Worm (Caenorhabditis elegans) whole organism, early embryonic: ENCODE results near the gene K09B3.1.

Experiments
- aly-1 ChIP-seq: sonication (generic microtip); optimal IDR thresholded peaks from 2 replicates; lab custom pipeline; 2016; ENCODE audit warnings: missing genetic modification characterization, missing compliant biosample characterization
- ama-1 ChIP-seq: fragments of 150-350 bp; optimal IDR thresholded peaks from 2 replicates; lab custom pipeline; 2014
- ceh-36 ChIP-seq: sonication (generic microtip); optimal IDR thresholded peaks from 2 replicates; lab custom pipeline; 2016; ENCODE audit warnings: missing genetic modification characterization, inconsistent platforms, missing compliant biosample characterization

- TF ChIP-seq aly-1 (no peak), ceh-36 (no peak), ama-1 (lab: Kevin White, UChicago) (no peak)
These were observed 25.6 kb downstream of the K09B3.1 start for ce11 chrIV:3820133-3820532.
